Fruit fly (Drosophila melanogaster): ENCODE data around the gene schuy.

Gene schuy

dm6 chr3L:19981385-19981784, 4.5 kb upstream of the schuy start, which contains the start of gene CG17732:
Gene CG17732, plus strand, starts transcription at chr3L:19981685.
- TF ChIP-seq cic (GFP tag; optimal IDR thresholded peaks at IDR 0.05): no peak
- TF ChIP-seq toe (GFP tag; optimal IDR thresholded peaks at IDR 0.05): no peak
- TF ChIP-seq pad (GFP tag; optimal IDR thresholded peaks at IDR 0.05): no peak
- no peak for TF ChIP-seq CG33017 (tag; optimal IDR thresholded peaks at IDR 0.05)
- no peak for TF ChIP-seq kay (GFP tag; ENCODE audit: borderline replicate concordance)
- TF ChIP-seq Mnt (GFP tag; optimal IDR thresholded peaks at IDR 0.05): no peak

dm6 chr3L:19988891-19989290, 3.0 kb downstream of the schuy start, which contains the start of gene Csas:
Gene Csas, minus strand, starts transcription at chr3L:19988991.
- no peak for TF ChIP-seq toe (GFP tag; optimal IDR thresholded peaks at IDR 0.05)
- no peak for TF ChIP-seq CG5204 (GFP tag; optimal IDR thresholded peaks at IDR 0.05)
- no peak for TF ChIP-seq ovo (GFP tag; optimal IDR thresholded peaks at IDR 0.05)
- peak; percentile 24 for TF ChIP-seq CG7101 (tag; optimal IDR thresholded peaks at IDR 0.05)
- TF ChIP-seq CG14711 (tag; optimal IDR thresholded peaks at IDR 0.05): no peak
- TF ChIP-seq Crg-1 (GFP tag; optimal IDR thresholded peaks at IDR 0.05): no peak
- no peak for TF ChIP-seq Hr96 (GFP tag; optimal IDR thresholded peaks at IDR 0.05)
- no peak for TF ChIP-seq tj (GFP tag; optimal IDR thresholded peaks at IDR 0.05)
- TF ChIP-seq Clk (GFP tag; optimal IDR thresholded peaks at IDR 0.05): no peak
- TF ChIP-seq bab1 (GFP tag; optimal IDR thresholded peaks at IDR 0.05): peak; percentile 26
- no peak for TF ChIP-seq CG7045 (GFP tag; optimal IDR thresholded peaks at IDR 0.05)
- no peak for TF ChIP-seq CG1620 (GFP tag; optimal IDR thresholded peaks at IDR 0.05)
- TF ChIP-seq pad (GFP tag; optimal IDR thresholded peaks at IDR 0.05): no peak
- no peak for TF ChIP-seq CG12768 (GFP tag; optimal IDR thresholded peaks at IDR 0.05)
- no peak for TF ChIP-seq CG33017 (tag; optimal IDR thresholded peaks at IDR 0.05)
- TF ChIP-seq cnc (optimal IDR thresholded peaks at IDR 0.05): no peak
- no peak for TF ChIP-seq cic (GFP tag; optimal IDR thresholded peaks at IDR 0.05)
- TF ChIP-seq kay (GFP tag; ENCODE audit: borderline replicate concordance): peak; percentile 0
- no peak for TF ChIP-seq CG11617 (GFP tag; optimal IDR thresholded peaks at IDR 0.05)
- TF ChIP-seq Mnt (GFP tag; optimal IDR thresholded peaks at IDR 0.05): no peak

- TF ChIP-seq Mnt (GFP tag; optimal IDR thresholded peaks at IDR 0.05): no peak
- TF ChIP-seq Clk (GFP tag; optimal IDR thresholded peaks at IDR 0.05): no peak
Measured at dm6 chr3L:19991120-19991519, 5.2 kb downstream of the schuy start, which contains the start of gene fln. Gene fln, minus strand, starts transcription at chr3L:19991220.

dm6 chr3L:19991714-19992231, 5.9 kb downstream of the schuy start, which contains the start of the genes CG7646 and Nca:
Gene CG7646, plus strand, starts transcription at chr3L:19991887.
Gene Nca, plus strand, starts transcription at chr3L:19991887.
- TF ChIP-seq Clk (GFP tag; optimal IDR thresholded peaks at IDR 0.05): no peak
- peak; percentile 33 for TF ChIP-seq toe (GFP tag; optimal IDR thresholded peaks at IDR 0.05)
- TF ChIP-seq kay (GFP tag; ENCODE audit: borderline replicate concordance): peak; percentile 41
- no peak for TF ChIP-seq CG11617 (GFP tag; optimal IDR thresholded peaks at IDR 0.05)
- TF ChIP-seq CG7045 (GFP tag; optimal IDR thresholded peaks at IDR 0.05): no peak
- TF ChIP-seq ovo (GFP tag; optimal IDR thresholded peaks at IDR 0.05): no peak
- no peak for TF ChIP-seq CG1620 (GFP tag; optimal IDR thresholded peaks at IDR 0.05)
- peak; percentile 43 for TF ChIP-seq Mnt (GFP tag; optimal IDR thresholded peaks at IDR 0.05)

dm6 chr3L:19994015-19994414, 8.1 kb downstream of the schuy start:
- TF ChIP-seq CG14711 (tag; optimal IDR thresholded peaks at IDR 0.05) (peak; percentile 36), tj (GFP tag; optimal IDR thresholded peaks at IDR 0.05) (no peak), kay (GFP tag; ENCODE audit: borderline replicate concordance) (peak; percentile 40)

dm6 chr3L:20000081-20000736, 14.3 kb downstream of the schuy start, which contains the start of the genes Tom20 and Gabat:
Gene Tom20, plus strand, starts transcription at chr3L:20000644.
Gene Gabat, minus strand, starts transcription at chr3L:20000686.
- TF ChIP-seq kay (GFP tag; ENCODE audit: borderline replicate concordance): no peak
- TF ChIP-seq CG1620 (GFP tag; optimal IDR thresholded peaks at IDR 0.05): no peak
- no peak for TF ChIP-seq cic (GFP tag; optimal IDR thresholded peaks at IDR 0.05)
- TF ChIP-seq CG5204 (GFP tag; optimal IDR thresholded peaks at IDR 0.05): peak; percentile 33
- no peak for TF ChIP-seq Hr96 (GFP tag; optimal IDR thresholded peaks at IDR 0.05)
- TF ChIP-seq pad (GFP tag; optimal IDR thresholded peaks at IDR 0.05): no peak
- TF ChIP-seq CG12768 (GFP tag; optimal IDR thresholded peaks at IDR 0.05): peak; percentile 45
- TF ChIP-seq cnc (optimal IDR thresholded peaks at IDR 0.05): no peak
- no peak for TF ChIP-seq bab1 (GFP tag; optimal IDR thresholded peaks at IDR 0.05)
- TF ChIP-seq Mnt (GFP tag; optimal IDR thresholded peaks at IDR 0.05): no peak

dm6 chr3L:20000878-20001640, 15.2 kb downstream of the schuy start:
- no peak for TF ChIP-seq CG11617 (GFP tag; optimal IDR thresholded peaks at IDR 0.05)
- peak; percentile 67 for TF ChIP-seq Mnt (GFP tag; optimal IDR thresholded peaks at IDR 0.05)

Measured in whole organism, adult.